Worm (Caenorhabditis elegans): ENCODE measurements around the gene T22E5.1.

DNA sequence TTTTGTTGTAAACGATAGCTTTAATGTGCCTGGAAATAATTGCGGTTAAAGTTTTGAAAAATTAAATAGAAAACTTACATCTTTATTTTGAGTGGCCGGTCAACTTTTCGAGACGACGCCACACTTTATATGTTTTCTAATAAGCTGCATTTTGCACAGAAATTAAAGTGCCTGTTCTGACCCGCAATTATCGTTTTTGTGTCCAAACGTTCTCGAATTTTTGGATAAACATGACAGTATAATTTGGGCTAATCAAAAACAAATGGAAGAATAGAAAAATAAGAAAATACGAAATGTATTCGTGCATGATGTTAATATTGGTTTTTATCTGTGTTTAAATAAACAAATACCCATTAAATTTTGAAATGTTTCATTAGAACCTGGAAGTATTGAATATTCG, 8.0 kb downstream of the T22E5.1 start, which contains the start of gene K10C2.12:
- no peak for TF ChIP-seq flt-1 (GFP tag; IDR thresholded peaks at IDR 0.05)
- no peak for TF ChIP-seq hmbx-1 (tag; optimal IDR thresholded peaks at IDR 0.05)
- no peak for TF ChIP-seq ama-1 (optimal IDR thresholded peaks at IDR 0.05)
- no peak for TF ChIP-seq ceh-36 (tag; optimal IDR thresholded peaks at IDR 0.05)
- no peak for TF ChIP-seq scrt-1 (GFP tag; IDR thresholded peaks at IDR 0.05)
- TF ChIP-seq pes-1 (GFP tag; IDR thresholded peaks at IDR 0.05): no peak
- no peak for TF ChIP-seq tra-4 (tag; optimal IDR thresholded peaks at IDR 0.05)
- TF ChIP-seq ceh-13 (GFP tag; optimal IDR thresholded peaks at IDR 0.05): no peak
- no peak for TF ChIP-seq tbx-37 (GFP tag; conservative IDR thresholded peaks at IDR 0.05)

Measured in whole organism, early embryonic.